Fruit fly (Drosophila melanogaster) whole organism, embryonic: ENCODE results near the gene CG31050.
A peak's percentile ranks its signal among the peaks of the same experiment; 100 is the strongest.

Source experiments
- Adf1 ChIP-seq: fragments of 200-800 bp; sonication (Bioruptor generic); IDR thresholded peaks from 2 replicates; pipeline ENCODE4 v1.3.6; 2022; ENCODE audit warnings: missing biosample characterization, missing genetic modification characterization
- Asciz ChIP-seq: fragments of 200-800 bp; sonication (Bioruptor generic); optimal IDR thresholded peaks from 2 replicates; lab custom pipeline; 2017; ENCODE audit warnings: missing biosample characterization, mild to moderate bottlenecking, missing genetic modification characterization, missing genetic modification reagents
- CG10267 ChIP-seq: fragments of 200-800 bp; sonication (Bioruptor generic); optimal IDR thresholded peaks from 2 replicates; lab custom pipeline; 2018; ENCODE audit warnings: missing biosample characterization, mild to moderate bottlenecking, missing genetic modification characterization, moderate library complexity
- CG15011 ChIP-seq: fragments of 200-800 bp; sonication (Bioruptor generic); optimal IDR thresholded peaks from 3 replicates; lab custom pipeline; 2018; ENCODE audit warnings: missing biosample characterization, mild to moderate bottlenecking, missing genetic modification characterization
- CG16863 ChIP-seq: fragments of 200-800 bp; sonication (Bioruptor generic); optimal IDR thresholded peaks from 3 replicates; lab custom pipeline; 2016; ENCODE audit warnings: missing biosample characterization, missing genetic modification characterization
- CG17385 ChIP-seq: fragments of 200-800 bp; sonication (Bioruptor generic); optimal IDR thresholded peaks from 3 replicates; lab custom pipeline; 2018; ENCODE audit warnings: missing biosample characterization, mild to moderate bottlenecking, missing genetic modification characterization
- CG32767 ChIP-seq: fragments of 200-800 bp; sonication (Bioruptor generic); IDR thresholded peaks from 2 replicates; pipeline ENCODE4 v1.3.6; 2022; ENCODE audit warnings: missing biosample characterization, missing genetic modification characterization
- CG33557 ChIP-seq: fragments of 200-800 bp; sonication (Bioruptor generic); optimal IDR thresholded peaks from 2 replicates; lab custom pipeline; 2019; ENCODE audit warnings: missing biosample characterization, mild to moderate bottlenecking, missing genetic modification characterization, moderate library complexity
- CG3995 ChIP-seq: fragments of 200-800 bp; sonication (Bioruptor generic); optimal IDR thresholded peaks from 3 replicates; lab custom pipeline; 2016; ENCODE audit warnings: missing biosample characterization, missing genetic modification characterization
- CG4360 ChIP-seq: fragments of 200-800 bp; sonication (Bioruptor generic); IDR thresholded peaks from 2 replicates; pipeline ENCODE4 v1.3.6; 2022; ENCODE audit warnings: missing biosample characterization, missing genetic modification characterization
- CG4404 ChIP-seq: fragments of 200-800 bp; sonication (Bioruptor generic); IDR thresholded peaks from 2 replicates; pipeline ENCODE4 v1.3.6; 2022; ENCODE audit warnings: missing biosample characterization, missing genetic modification characterization
- CG4424 ChIP-seq: fragments of 200-800 bp; sonication (Bioruptor generic); optimal IDR thresholded peaks from 3 replicates; lab custom pipeline; 2016; ENCODE audit warnings: missing biosample characterization, missing genetic modification characterization
- CG4854 ChIP-seq: fragments of 200-800 bp; sonication (Bioruptor generic); optimal IDR thresholded peaks from 2 replicates; lab custom pipeline; 2016; ENCODE audit warnings: missing biosample characterization, missing genetic modification characterization, inconsistent platforms
- CG5245 ChIP-seq: fragments of 200-800 bp; sonication (Bioruptor generic); optimal IDR thresholded peaks from 3 replicates; lab custom pipeline; 2016; ENCODE audit warnings: missing biosample characterization, missing genetic modification characterization
- CG7745 ChIP-seq: fragments of 200-800 bp; sonication (Bioruptor generic); optimal IDR thresholded peaks from 2 replicates; lab custom pipeline; 2018; ENCODE audit warnings: missing biosample characterization, mild to moderate bottlenecking, missing genetic modification characterization, moderate library complexity
- CG7786 ChIP-seq: fragments of 200-800 bp; sonication (Bioruptor generic); optimal IDR thresholded peaks from 2 replicates; lab custom pipeline; 2016; ENCODE audit warnings: missing biosample characterization, missing genetic modification characterization
- CG8924 ChIP-seq: fragments of 200-800 bp; optimal IDR thresholded peaks from 3 replicates; lab custom pipeline; 2019; ENCODE audit warnings: missing biosample characterization, mild to moderate bottlenecking, missing genetic modification characterization, moderate library complexity
- CG9215 ChIP-seq: fragments of 200-800 bp; sonication (Bioruptor generic); IDR thresholded peaks from 2 replicates; pipeline ENCODE4 v1.3.6; 2022; ENCODE audit warnings: missing biosample characterization, missing genetic modification characterization
- CTCF ChIP-seq: fragments of 200-800 bp; sonication (Bioruptor generic); optimal IDR thresholded peaks from 2 replicates; lab custom pipeline; 2017; ENCODE audit warnings: missing biosample characterization, mild to moderate bottlenecking, missing genetic modification characterization, moderate library complexity
- Dbx ChIP-seq: fragments of 200-800 bp; sonication (Bioruptor generic); IDR thresholded peaks from 3 replicates; pipeline ENCODE4 v1.3.6; 2022; ENCODE audit warnings: missing biosample characterization, missing genetic modification characterization
- Dll ChIP-seq: fragments of 200-800 bp; sonication (Bioruptor generic); IDR thresholded peaks from 4 replicates; pipeline ENCODE4 v1.3.6; 2022; ENCODE audit warnings: missing biosample characterization, missing genetic modification characterization; ENCODE audit not compliant: partially characterized antibody
- Dp ChIP-seq: fragments of 200-800 bp; sonication (Bioruptor generic); optimal IDR thresholded peaks from 2 replicates; lab custom pipeline; 2018; ENCODE audit warnings: missing biosample characterization, mild to moderate bottlenecking, missing genetic modification characterization, moderate library complexity
- Ets65A ChIP-seq: fragments of 200-800 bp; sonication (Bioruptor generic); peaks from one replicate; lab custom pipeline; 2016; ENCODE audit warnings: missing biosample characterization, missing genetic modification characterization
- GATAe ChIP-seq: fragments of 200-800 bp; sonication (Bioruptor generic); conservative IDR thresholded peaks from 2 replicates; pipeline ENCODE4 v1.3.6; 2022; ENCODE audit warnings: missing biosample characterization, missing genetic modification characterization
- Hmr ChIP-seq: fragments of 200-800 bp; sonication (Bioruptor generic); optimal IDR thresholded peaks from 3 replicates; lab custom pipeline; 2017; ENCODE audit warnings: mild to moderate bottlenecking, missing biosample characterization, missing genetic modification reagents, missing genetic modification characterization
- Hmx ChIP-seq: fragments of 200-800 bp; sonication (Bioruptor generic); optimal IDR thresholded peaks from 2 replicates; lab custom pipeline; 2016; ENCODE audit warnings: missing biosample characterization, missing genetic modification characterization
- Lim3 ChIP-seq: fragments of 200-800 bp; sonication (Bioruptor generic); IDR thresholded peaks from 2 replicates; pipeline ENCODE4 v1.3.6; 2022; ENCODE audit warnings: missing biosample characterization, missing genetic modification characterization
- Max ChIP-seq: fragments of 200-800 bp; sonication (Bioruptor generic); optimal IDR thresholded peaks from 2 replicates; lab custom pipeline; 2016; ENCODE audit warnings: missing biosample characterization, mild to moderate bottlenecking, missing genetic modification characterization
- Nf-YC ChIP-seq: fragments of 200-800 bp; optimal IDR thresholded peaks from 3 replicates; lab custom pipeline; 2019; ENCODE audit warnings: missing biosample characterization, mild to moderate bottlenecking, missing genetic modification characterization, moderate library complexity
- Ssrp ChIP-seq: fragments of 200-800 bp; sonication (Bioruptor generic); optimal IDR thresholded peaks from 2 replicates; lab custom pipeline; 2018; ENCODE audit warnings: missing biosample characterization, mild to moderate bottlenecking, missing genetic modification characterization, moderate library complexity
- Xbp1 ChIP-seq: fragments of 200-800 bp; sonication (Bioruptor generic); optimal IDR thresholded peaks from 3 replicates; lab custom pipeline; 2016; ENCODE audit warnings: missing biosample characterization, mild to moderate bottlenecking, missing genetic modification characterization
- abd-A ChIP-seq: fragments of 200-800 bp; sonication (Bioruptor generic); optimal IDR thresholded peaks from 3 replicates; lab custom pipeline; 2019; ENCODE audit warnings: missing biosample characterization, mild to moderate bottlenecking, missing genetic modification characterization, moderate library complexity
- bbx ChIP-seq: fragments of 200-800 bp; sonication (Bioruptor generic); IDR thresholded peaks from 2 replicates; pipeline ENCODE4 v1.3.6; 2022; ENCODE audit warnings: missing biosample characterization, missing genetic modification characterization; ENCODE audit not compliant: partially characterized antibody
- btn ChIP-seq: fragments of 200-800 bp; sonication (Bioruptor generic); optimal IDR thresholded peaks from 2 replicates; lab custom pipeline; 2016; ENCODE audit warnings: missing biosample characterization, missing genetic modification characterization
- cg ChIP-seq: fragments of 200-800 bp; sonication (Bioruptor generic); optimal IDR thresholded peaks from 3 replicates; lab custom pipeline; 2019; ENCODE audit warnings: missing biosample characterization, mild to moderate bottlenecking, missing genetic modification characterization, moderate library complexity
- chif ChIP-seq, 2 experiments: fragments of 200-800 bp; sonication (Bioruptor generic); optimal IDR thresholded peaks; 3 replicates each; lab custom pipeline; 2016; ENCODE audit warnings: missing biosample characterization in 2 of 2, missing genetic modification characterization in 2 of 2
- dan ChIP-seq: fragments of 200-800 bp; sonication (Bioruptor generic); IDR thresholded peaks from 2 replicates; pipeline ENCODE4 v1.3.6; 2022; ENCODE audit warnings: missing biosample characterization, missing genetic modification characterization
- dimm ChIP-seq: fragments of 200-800 bp; sonication (Bioruptor generic); IDR thresholded peaks from 2 replicates; pipeline ENCODE4 v1.3.6; 2022; ENCODE audit warnings: missing biosample characterization, missing genetic modification characterization
- fd102C ChIP-seq: fragments of 200-800 bp; sonication (Bioruptor generic); optimal IDR thresholded peaks from 2 replicates; lab custom pipeline; 2018; ENCODE audit warnings: missing biosample characterization, mild to moderate bottlenecking, missing genetic modification characterization, moderate library complexity
- grau ChIP-seq: fragments of 200-800 bp; optimal IDR thresholded peaks from 3 replicates; lab custom pipeline; 2019; ENCODE audit warnings: missing biosample characterization, mild to moderate bottlenecking, missing genetic modification characterization, moderate library complexity
- hbn ChIP-seq: fragments of 200-800 bp; sonication (Bioruptor generic); IDR thresholded peaks from 2 replicates; pipeline ENCODE4 v1.3.6; 2022; ENCODE audit warnings: missing biosample characterization, missing genetic modification characterization; ENCODE audit not compliant: partially characterized antibody
- hkb ChIP-seq, 2 experiments: fragments of 200-800 bp in 1 of 2; fragments of >200 bp in 1 of 2; sonication (Bioruptor generic) in 1 of 2; IDR thresholded peaks in 1 of 2; optimal IDR thresholded peaks in 1 of 2; 2 replicates each; pipeline versions ENCODE4 v1.3.6 to Lab custom; 2017 to 2022; ENCODE audit warnings: missing biosample characterization in 1 of 2, missing genetic modification characterization in 1 of 2
- insv ChIP-seq, 2 experiments: fragments of 200-800 bp; sonication (Bioruptor generic); optimal IDR thresholded peaks; 3 replicates each; lab custom pipeline; 2016 to 2018; ENCODE audit warnings: missing biosample characterization in 2 of 2, missing genetic modification characterization in 2 of 2
- pho ChIP-seq: fragments of 200-800 bp; sonication (Bioruptor generic); optimal IDR thresholded peaks from 2 replicates; lab custom pipeline; 2016; ENCODE audit warnings: missing biosample characterization, missing genetic modification characterization
- pros ChIP-seq: fragments of 200-800 bp; sonication (Bioruptor generic); optimal IDR thresholded peaks from 3 replicates; lab custom pipeline; 2019; ENCODE audit warnings: missing biosample characterization, mild to moderate bottlenecking, missing genetic modification characterization, moderate library complexity
- ranshi ChIP-seq: fragments of 200-800 bp; sonication (Bioruptor generic); IDR thresholded peaks from 2 replicates; pipeline ENCODE4 v1.3.6; 2022; ENCODE audit warnings: missing biosample characterization, missing genetic modification characterization
- row ChIP-seq: fragments of 200-800 bp; sonication (Bioruptor generic); IDR thresholded peaks from 3 replicates; pipeline ENCODE4 v1.3.6; 2022; ENCODE audit warnings: missing biosample characterization, missing genetic modification characterization
- stc ChIP-seq: fragments of 200-800 bp; sonication (Bioruptor generic); IDR thresholded peaks from 2 replicates; pipeline ENCODE4 v1.3.6; 2022; ENCODE audit warnings: missing biosample characterization, missing genetic modification characterization
- tap ChIP-seq: fragments of 200-800 bp; optimal IDR thresholded peaks from 3 replicates; lab custom pipeline; 2019; ENCODE audit warnings: missing biosample characterization, mild to moderate bottlenecking, missing genetic modification characterization, moderate library complexity
- vvl ChIP-seq: fragments of 200-800 bp; sonication (Bioruptor generic); IDR thresholded peaks from 2 replicates; pipeline ENCODE4 v1.3.6; 2022; ENCODE audit warnings: missing biosample characterization, missing genetic modification characterization
- yki ChIP-seq: fragments of >200 bp; optimal IDR thresholded peaks from 3 replicates; lab custom pipeline; 2018

CG31050 gene

DNA sequence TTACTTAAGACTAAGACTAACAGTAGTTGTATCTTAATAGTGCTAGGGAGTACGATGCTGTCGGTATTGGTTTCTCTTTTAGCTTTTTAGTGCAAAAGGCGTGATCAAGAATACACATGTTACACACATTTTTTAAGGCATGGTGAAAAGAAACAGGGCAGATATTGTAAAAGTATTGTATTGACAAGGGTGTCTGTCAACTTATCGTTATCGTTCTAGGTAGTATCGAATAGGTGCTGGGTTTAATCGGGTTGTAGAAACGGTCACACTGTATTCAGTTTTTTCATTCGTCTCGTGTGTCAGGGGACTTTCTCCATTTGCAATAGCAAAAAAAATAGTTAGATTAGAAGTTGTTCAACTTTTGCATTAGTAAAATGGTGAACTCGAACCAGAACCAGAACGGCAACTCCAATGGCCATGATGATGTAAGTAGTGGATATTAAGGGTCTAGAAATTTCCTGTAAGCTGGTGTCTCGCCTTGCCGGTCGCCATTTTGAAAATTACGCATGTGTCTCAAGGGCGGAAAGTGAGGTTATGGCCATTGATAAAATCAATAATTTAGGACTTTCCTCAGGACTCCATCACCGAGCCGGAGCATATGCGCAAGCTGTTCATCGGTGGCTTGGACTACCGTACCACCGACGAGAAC lies 50.0 kb downstream of the CG31050 start (continued):
- TF ChIP-seq CG4360, result no peak
- no peak for TF ChIP-seq Xbp1 (GFP tag; lab: Kevin White, UChicago)
- TF ChIP-seq dan (GFP tag; lab: Robert Waterston, UW), result no peak
- no peak for TF ChIP-seq ranshi (GFP tag; lab: Robert Waterston, UW)
- TF ChIP-seq hkb (optimal IDR thresholded peaks at IDR 0.05; lab: Kevin White, UChicago), result no peak
- TF ChIP-seq hkb (GFP tag; IDR thresholded peaks at IDR 0.05; lab: Robert Waterston, UW), result no peak
- TF ChIP-seq row (GFP tag; lab: Robert Waterston, UW), result peak; percentile 18; the same call in 1 of the 3 replicates
- TF ChIP-seq CG7786, result no peak
- TF ChIP-seq CG7745 (tag; lab: Kevin White, UChicago), result no peak
- TF ChIP-seq Hmr (GFP tag; lab: Kevin White, UChicago), result peak; percentile 38
- no peak for TF ChIP-seq CG9215 (GFP tag; lab: Robert Waterston, UW)
- no peak for TF ChIP-seq pros (GFP tag; lab: Kevin White, UChicago)
- 0 out of 3 replicates have a peak, but pooled peaks have one; percentile 25 for TF ChIP-seq Dbx (GFP tag; lab: Robert Waterston, UW)
- TF ChIP-seq CTCF (GFP tag; lab: Kevin White, UChicago), result no peak
- no peak for TF ChIP-seq tap (tag; lab: Kevin White, UChicago)
- no peak for TF ChIP-seq CG15011 (GFP tag; lab: Kevin White, UChicago)
- 0 out of 2 replicates have a peak, but pooled peaks have one; percentile 23 for TF ChIP-seq stc
- TF ChIP-seq btn (GFP tag; lab: Kevin White, UChicago), result no peak
- no peak for TF ChIP-seq Asciz (GFP tag; lab: Kevin White, UChicago)
- TF ChIP-seq fd102C, result no peak
- TF ChIP-seq cg (GFP tag; lab: Kevin White, UChicago), result no peak
- no peak for TF ChIP-seq CG4854 (GFP tag; lab: Kevin White, UChicago)
- TF ChIP-seq Ets65A (GFP tag; lab: Kevin White, UChicago), result peak; percentile 46
- peak; percentile 11 for TF ChIP-seq vvl (GFP tag; lab: Robert Waterston, UW)
- TF ChIP-seq Dp (GFP tag; lab: Kevin White, UChicago), result peak; percentile 1
- TF ChIP-seq insv (GFP tag; optimal IDR thresholded peaks at IDR 0.05; lab: Kevin White, UChicago), result peak in 1 of 2 experiments; percentile 2
- TF ChIP-seq grau (tag; lab: Kevin White, UChicago), result no peak
- TF ChIP-seq Ssrp, result no peak
- TF ChIP-seq Dll, result peak; percentile 28; the same call in 1 of the 4 replicates
- no peak for TF ChIP-seq Lim3
- no peak for TF ChIP-seq abd-A (tag; lab: Kevin White, UChicago)
- TF ChIP-seq CG8924 (tag; lab: Kevin White, UChicago), result peak; percentile 28
- TF ChIP-seq Hmx (GFP tag; lab: Kevin White, UChicago), result no peak
- peak; percentile 44 for TF ChIP-seq pho (GFP tag; lab: Kevin White, UChicago)
- no peak for TF ChIP-seq dimm (GFP tag; lab: Robert Waterston, UW)
- 0 out of 2 replicates have a peak, but pooled peaks have one; percentile 21 for TF ChIP-seq CG32767
- TF ChIP-seq bbx (GFP tag; lab: Robert Waterston, UW), result peak; percentile 62
- TF ChIP-seq CG5245, result no peak
- TF ChIP-seq CG17385, result no peak
- no peak for TF ChIP-seq yki (lab: Kevin White, UChicago)
- no peak for TF ChIP-seq chif (GFP tag; optimal IDR thresholded peaks at IDR 0.05; lab: Kevin White, UChicago)
- no peak for TF ChIP-seq CG16863 (GFP tag; lab: Kevin White, UChicago)
- TF ChIP-seq CG33557 (GFP tag; lab: Kevin White, UChicago), result no peak
- no peak for TF ChIP-seq GATAe (GFP tag; lab: Robert Waterston, UW)
- peak; percentile 78 for TF ChIP-seq CG3995 (GFP tag; lab: Kevin White, UChicago)
- peak; percentile 12 for TF ChIP-seq Nf-YC (tag; lab: Kevin White, UChicago)
- TF ChIP-seq CG4404, result no peak
- peak; percentile 40 for TF ChIP-seq CG10267
- TF ChIP-seq Max, result peak; percentile 50
- TF ChIP-seq CG4424 (GFP tag; lab: Kevin White, UChicago), result no peak
- no peak; the same call in 1 of the 2 replicates for TF ChIP-seq hbn (GFP tag; lab: Robert Waterston, UW)
- no peak for TF ChIP-seq Adf1 (GFP tag; lab: Robert Waterston, UW)
